Fruit fly (Drosophila melanogaster) whole organism, pupa: Measurements from ENCODE around the gene Ada2b.

ENCODE experiments used
- CG10348 ChIP-seq: fragments of 200-800 bp; sonication (Bioruptor generic); IDR thresholded peaks from 2 replicates; pipeline ENCODE4 v1.3.6; 2022; ENCODE audit warnings: missing biosample characterization, missing genetic modification characterization
- CG12605 ChIP-seq: fragments of 200-800 bp; sonication (Bioruptor generic); IDR thresholded peaks from 2 replicates; pipeline ENCODE4 v1.3.6; 2022; ENCODE audit warnings: missing biosample characterization, missing genetic modification characterization
- CG13204 ChIP-seq: fragments of 200-800 bp; sonication (Bioruptor generic); optimal IDR thresholded peaks from 2 replicates; lab custom pipeline; 2018; ENCODE audit warnings: missing biosample characterization, mild to moderate bottlenecking, missing genetic modification characterization, moderate library complexity
- CG14655 ChIP-seq: fragments of 200-800 bp; sonication (Bioruptor generic); optimal IDR thresholded peaks from 3 replicates; lab custom pipeline; 2017; ENCODE audit warnings: mild to moderate bottlenecking, missing biosample characterization, missing genetic modification reagents, missing genetic modification characterization
- CG15710 ChIP-seq: fragments of 200-800 bp; sonication (Bioruptor generic); optimal IDR thresholded peaks from 2 replicates; lab custom pipeline; 2018; ENCODE audit warnings: missing biosample characterization, mild to moderate bottlenecking, missing genetic modification characterization, moderate library complexity
- CG17806 ChIP-seq: fragments of 200-800 bp; sonication (Bioruptor generic); optimal IDR thresholded peaks from 2 replicates; lab custom pipeline; 2018; ENCODE audit warnings: missing biosample characterization, mild to moderate bottlenecking, missing genetic modification characterization, moderate library complexity
- CG32121 ChIP-seq: fragments of 200-800 bp; sonication (Bioruptor generic); IDR thresholded peaks from 2 replicates; pipeline ENCODE4 v1.3.6; 2022; ENCODE audit warnings: missing biosample characterization, missing genetic modification characterization
- CG34367 ChIP-seq: fragments of 200-800 bp; sonication (Bioruptor generic); optimal IDR thresholded peaks from 2 replicates; lab custom pipeline; 2018; ENCODE audit warnings: missing biosample characterization, mild to moderate bottlenecking, missing genetic modification characterization
- CG4496 ChIP-seq: fragments of 200-800 bp; sonication (Bioruptor generic); IDR thresholded peaks from 3 replicates; pipeline ENCODE4 v1.3.6; 2022; ENCODE audit warnings: missing biosample characterization, missing genetic modification characterization
- CG8159 ChIP-seq: fragments of 200-800 bp; sonication (Bioruptor generic); optimal IDR thresholded peaks from 3 replicates; lab custom pipeline; 2018; ENCODE audit warnings: missing biosample characterization, mild to moderate bottlenecking, missing genetic modification characterization, moderate library complexity
- CG8301 ChIP-seq: fragments of 200-800 bp; sonication (Bioruptor generic); optimal IDR thresholded peaks from 2 replicates; lab custom pipeline; 2018; ENCODE audit warnings: missing biosample characterization, mild to moderate bottlenecking, missing genetic modification characterization
- CG9948 ChIP-seq: fragments of 200-800 bp; sonication (Bioruptor generic); optimal IDR thresholded peaks from 2 replicates; lab custom pipeline; 2018; ENCODE audit warnings: missing biosample characterization, mild to moderate bottlenecking, missing genetic modification characterization, moderate library complexity
- D1 ChIP-seq: fragments of 200-800 bp; sonication (Bioruptor generic); optimal IDR thresholded peaks from 2 replicates; lab custom pipeline; 2018; ENCODE audit warnings: missing biosample characterization, mild to moderate bottlenecking, missing genetic modification characterization, moderate library complexity
- EcR ChIP-seq: fragments of 200-800 bp; sonication (Bioruptor generic); optimal IDR thresholded peaks from 3 replicates; lab custom pipeline; 2019; ENCODE audit warnings: missing biosample characterization, missing genetic modification characterization, mild to moderate bottlenecking, moderate library complexity, missing genetic modification reagents
- Ets98B ChIP-seq: fragments of 200-800 bp; sonication (Bioruptor generic); IDR thresholded peaks from 2 replicates; pipeline ENCODE4 v1.3.6; 2022; ENCODE audit warnings: missing biosample characterization, missing genetic modification characterization
- Pif1A ChIP-seq: fragments of 200-800 bp; sonication (Bioruptor generic); optimal IDR thresholded peaks from 3 replicates; lab custom pipeline; 2016; ENCODE audit warnings: missing biosample characterization, missing genetic modification characterization
- Pif1B ChIP-seq: fragments of 200-800 bp; sonication (Bioruptor generic); optimal IDR thresholded peaks from 3 replicates; lab custom pipeline; 2016; ENCODE audit warnings: missing biosample characterization, missing genetic modification characterization
- Snoo ChIP-seq: fragments of 200-800 bp; sonication (Bioruptor generic); optimal IDR thresholded peaks from 3 replicates; lab custom pipeline; 2017; ENCODE audit warnings: missing biosample characterization, mild to moderate bottlenecking, missing genetic modification characterization, inconsistent platforms
- fd96Ca ChIP-seq: fragments of 200-800 bp; sonication (Bioruptor generic); IDR thresholded peaks from 3 replicates; pipeline ENCODE4 v1.3.6; 2022; ENCODE audit warnings: missing biosample characterization, missing genetic modification characterization
- gl ChIP-seq: fragments of 200-800 bp; sonication (Bioruptor generic); optimal IDR thresholded peaks from 2 replicates; lab custom pipeline; 2018; ENCODE audit warnings: missing biosample characterization, mild to moderate bottlenecking, missing genetic modification characterization
- rn ChIP-seq: fragments of 200-800 bp; sonication (Bioruptor generic); IDR thresholded peaks from 2 replicates; pipeline ENCODE4 v1.3.6; 2022; ENCODE audit warnings: missing biosample characterization, missing genetic modification characterization

The Ada2b gene

dm6 chr3R:8206628-8207275, 33.6 kb downstream of the Ada2b start:
- no peak for TF ChIP-seq gl (tag; lab: Kevin White, UChicago)
- TF ChIP-seq Ets98B (GFP tag; lab: Robert Waterston, UW) = no peak
- no peak for TF ChIP-seq Snoo (tag; lab: Kevin White, UChicago)
- no peak for TF ChIP-seq EcR (GFP tag; lab: Kevin White, UChicago)
- TF ChIP-seq CG13204 (GFP tag; lab: Kevin White, UChicago) = no peak
- no peak for TF ChIP-seq CG34367
- TF ChIP-seq fd96Ca (GFP tag; lab: Robert Waterston, UW) = no peak
- no peak for TF ChIP-seq Pif1A
- TF ChIP-seq CG10348 (GFP tag; lab: Robert Waterston, UW) = no peak
- no peak for TF ChIP-seq CG32121 (GFP tag; lab: Robert Waterston, UW)
- no peak for TF ChIP-seq CG9948
- TF ChIP-seq CG4496 (GFP tag; lab: Robert Waterston, UW) = no peak
- TF ChIP-seq CG17806 (tag; lab: Kevin White, UChicago) = no peak
- TF ChIP-seq CG8159 (tag; lab: Kevin White, UChicago) = no peak
- no peak for TF ChIP-seq CG14655
- no peak for TF ChIP-seq rn (GFP tag; lab: Robert Waterston, UW)
- TF ChIP-seq Pif1B (GFP tag; lab: Kevin White, UChicago) = no peak
- no peak for TF ChIP-seq CG15710 (tag; lab: Kevin White, UChicago)
- no peak for TF ChIP-seq D1 (tag; lab: Kevin White, UChicago)

dm6 chr3R:8206019-8206418, 34.3 kb downstream of the Ada2b start:
- TF ChIP-seq CG4496 (GFP tag; lab: Robert Waterston, UW) = no peak
- TF ChIP-seq CG8301 (tag; lab: Kevin White, UChicago) = no peak
- no peak for TF ChIP-seq rn (GFP tag; lab: Robert Waterston, UW)
- no peak for TF ChIP-seq CG8159 (tag; lab: Kevin White, UChicago)
- no peak for TF ChIP-seq CG14655
- no peak for TF ChIP-seq CG15710 (tag; lab: Kevin White, UChicago)
- no peak for TF ChIP-seq D1 (tag; lab: Kevin White, UChicago)
- no peak for TF ChIP-seq Ets98B (GFP tag; lab: Robert Waterston, UW)
- TF ChIP-seq CG13204 (GFP tag; lab: Kevin White, UChicago) = no peak
- no peak for TF ChIP-seq fd96Ca (GFP tag; lab: Robert Waterston, UW)
- no peak for TF ChIP-seq CG12605 (GFP tag; lab: Robert Waterston, UW)
- no peak for TF ChIP-seq CG34367
- no peak for TF ChIP-seq CG9948
- TF ChIP-seq, all 21 proteins: peak for 0

dm6 chr3R:8205292-8205893, 34.9 kb downstream of the Ada2b start:
- TF ChIP-seq rn (GFP tag; lab: Robert Waterston, UW) (no peak), Pif1B (GFP tag; lab: Kevin White, UChicago) (no peak)

dm6 chr3R:8204730-8205129, 35.6 kb downstream of the Ada2b start, which contains the start of gene CheA84a:
TSS of gene CheA84a (minus strand) at chr3R:8204830.
- TF ChIP-seq CG4496 (GFP tag; lab: Robert Waterston, UW) (no peak), Ets98B (GFP tag; lab: Robert Waterston, UW) (no peak), CG10348 (GFP tag; lab: Robert Waterston, UW) (no peak), EcR (GFP tag; lab: Kevin White, UChicago) (no peak), Snoo (tag; lab: Kevin White, UChicago) (no peak), CG32121 (GFP tag; lab: Robert Waterston, UW) (no peak), CG12605 (GFP tag; lab: Robert Waterston, UW) (no peak), Pif1A (no peak), CG17806 (tag; lab: Kevin White, UChicago) (no peak), CG13204 (GFP tag; lab: Kevin White, UChicago) (no peak), Pif1B (GFP tag; lab: Kevin White, UChicago) (no peak), D1 (tag; lab: Kevin White, UChicago) (no peak), CG15710 (tag; lab: Kevin White, UChicago) (no peak), rn (GFP tag; lab: Robert Waterston, UW) (no peak), CG34367 (no peak), gl (tag; lab: Kevin White, UChicago) (no peak)

dm6 chr3R:8203367-8203766, 36.9 kb downstream of the Ada2b start:
- TF ChIP-seq gl (tag; lab: Kevin White, UChicago) = no peak
- no peak for TF ChIP-seq CG32121 (GFP tag; lab: Robert Waterston, UW)
- no peak for TF ChIP-seq Snoo (tag; lab: Kevin White, UChicago)
- TF ChIP-seq CG8301 (tag; lab: Kevin White, UChicago) = no peak
- TF ChIP-seq Ets98B (GFP tag; lab: Robert Waterston, UW) = no peak
- TF ChIP-seq D1 (tag; lab: Kevin White, UChicago) = no peak
- no peak for TF ChIP-seq CG15710 (tag; lab: Kevin White, UChicago)
- TF ChIP-seq EcR (GFP tag; lab: Kevin White, UChicago) = no peak
- TF ChIP-seq CG34367 = no peak
- no peak for TF ChIP-seq CG14655
- no peak for TF ChIP-seq CG9948
- no peak for TF ChIP-seq CG13204 (GFP tag; lab: Kevin White, UChicago)
- no peak for TF ChIP-seq Pif1A
- no peak for TF ChIP-seq CG4496 (GFP tag; lab: Robert Waterston, UW)
- TF ChIP-seq CG17806 (tag; lab: Kevin White, UChicago) = no peak
- no peak for TF ChIP-seq fd96Ca (GFP tag; lab: Robert Waterston, UW)
- no peak for TF ChIP-seq CG8159 (tag; lab: Kevin White, UChicago)
- TF ChIP-seq CG12605 (GFP tag; lab: Robert Waterston, UW) = no peak
- no peak for TF ChIP-seq Pif1B (GFP tag; lab: Kevin White, UChicago)
